Worm (Caenorhabditis elegans) whole organism, L3 larva: Measurements from ENCODE around the gene pho-8.
A peak's percentile ranks its signal among the peaks of the same experiment; 100 is the strongest.

Source experiments
- R02D3.7 ChIP-seq: fragments of 150-350 bp; optimal IDR thresholded peaks from 2 replicates; lab custom pipeline; 2014; ENCODE audit warnings: missing biosample characterization, missing genetic modification characterization
- ama-1 ChIP-seq: fragments of 150-350 bp; optimal IDR thresholded peaks from 2 replicates; lab custom pipeline; 2018
- ceh-28 ChIP-seq: fragments of 150-350 bp; optimal IDR thresholded peaks from 2 replicates; lab custom pipeline; 2014; ENCODE audit warnings: missing biosample characterization, missing genetic modification reagents, missing genetic modification characterization
- egl-27 ChIP-seq: sonication (generic microtip); optimal IDR thresholded peaks from 4 replicates; lab custom pipeline; 2017; ENCODE audit warnings: missing biosample characterization, missing genetic modification reagents, missing genetic modification characterization
- egl-5 ChIP-seq: fragments of 150-350 bp; optimal IDR thresholded peaks from 2 replicates; lab custom pipeline; 2017; ENCODE audit warnings: missing biosample characterization, missing genetic modification reagents, missing genetic modification characterization, inconsistent platforms
- elt-3 ChIP-seq, 3 experiments: fragments of 150-350 bp in 1 of 3; sonication (generic microtip) in 2 of 3; optimal IDR thresholded peaks; 2 replicates in 2 of 3; 4 replicates in 1 of 3; lab custom pipeline; 2014 to 2017; ENCODE audit warnings: missing biosample characterization in 3 of 3, missing genetic modification characterization in 3 of 3
- eor-1 ChIP-seq, 2 experiments: fragments of 150-350 bp; optimal IDR thresholded peaks; 2 replicates each; lab custom pipeline; 2014 to 2018; ENCODE audit warnings: missing biosample characterization in 2 of 2, missing genetic modification characterization in 2 of 2
- fkh-2 ChIP-seq: fragments of 150-350 bp; optimal IDR thresholded peaks from 2 replicates; lab custom pipeline; 2014; ENCODE audit warnings: missing biosample characterization, missing genetic modification reagents, missing genetic modification characterization
- fos-1 ChIP-seq: fragments of 150-350 bp; optimal IDR thresholded peaks from 2 replicates; lab custom pipeline; 2014; ENCODE audit warnings: missing biosample characterization, missing genetic modification characterization
- hmg-11 ChIP-seq: sonication (generic microtip); optimal IDR thresholded peaks from 2 replicates; lab custom pipeline; 2016; ENCODE audit warnings: missing genetic modification characterization, missing compliant biosample characterization
- jun-1 ChIP-seq: fragments of 150-350 bp; optimal IDR thresholded peaks from 2 replicates; lab custom pipeline; 2014; ENCODE audit warnings: missing biosample characterization, missing genetic modification reagents, missing genetic modification characterization
- lin-15B ChIP-seq: fragments of 150-350 bp; optimal IDR thresholded peaks from 2 replicates; lab custom pipeline; 2014; ENCODE audit warnings: missing biosample characterization, missing genetic modification characterization
- lin-39 ChIP-seq: fragments of 150-350 bp; optimal IDR thresholded peaks from 2 replicates; lab custom pipeline; 2018; ENCODE audit warnings: missing biosample characterization, missing genetic modification reagents, missing genetic modification characterization
- lsy-12 ChIP-seq: sonication (generic microtip); optimal IDR thresholded peaks from 2 replicates; lab custom pipeline; 2016; ENCODE audit warnings: mild to moderate bottlenecking, missing genetic modification characterization, missing compliant biosample characterization
- mdl-1 ChIP-seq: fragments of 150-350 bp; optimal IDR thresholded peaks from 2 replicates; lab custom pipeline; 2014; ENCODE audit warnings: missing biosample characterization, missing genetic modification characterization
- mml-1 ChIP-seq: fragments of 150-350 bp; sonication (generic microtip); optimal IDR thresholded peaks from 3 replicates; lab custom pipeline; 2014; ENCODE audit warnings: missing biosample characterization, missing genetic modification characterization
- nfya-1 ChIP-seq: sonication (generic microtip); optimal IDR thresholded peaks from 2 replicates; lab custom pipeline; 2017; ENCODE audit warnings: missing genetic modification characterization, mild to moderate bottlenecking, missing compliant biosample characterization, antibody characterized with exemption, moderate library complexity; ENCODE audit not compliant: insufficient read depth
- nhr-11 ChIP-seq: fragments of 150-350 bp; optimal IDR thresholded peaks from 2 replicates; lab custom pipeline; 2014; ENCODE audit warnings: missing biosample characterization, missing genetic modification characterization
- nhr-23 ChIP-seq: fragments of 150-350 bp; optimal IDR thresholded peaks from 2 replicates; lab custom pipeline; 2014; ENCODE audit warnings: missing biosample characterization, missing genetic modification reagents, missing genetic modification characterization
- nhr-237 ChIP-seq: fragments of 150-350 bp; optimal IDR thresholded peaks from 2 replicates; lab custom pipeline; 2014; ENCODE audit warnings: missing biosample characterization, missing genetic modification characterization
- nhr-25 ChIP-seq: sonication (generic microtip); optimal IDR thresholded peaks from 2 replicates; lab custom pipeline; 2017; ENCODE audit warnings: missing biosample characterization, missing genetic modification characterization
- nhr-43 ChIP-seq: sonication (generic microtip); optimal IDR thresholded peaks from 2 replicates; lab custom pipeline; 2016; ENCODE audit warnings: mild to moderate bottlenecking, missing genetic modification characterization, missing compliant biosample characterization; ENCODE audit not compliant: poor library complexity, severe bottlenecking
- nhr-76 ChIP-seq: fragments of 150-350 bp; sonication (generic microtip); optimal IDR thresholded peaks from 5 replicates; lab custom pipeline; 2014; ENCODE audit warnings: missing biosample characterization, missing genetic modification characterization
- pha-4 ChIP-seq: fragments of 150-350 bp; optimal IDR thresholded peaks from 2 replicates; lab custom pipeline; 2014; ENCODE audit warnings: missing biosample characterization, missing genetic modification reagents, missing genetic modification characterization
- pqm-1 ChIP-seq: fragments of 150-350 bp; optimal IDR thresholded peaks from 2 replicates; lab custom pipeline; 2017; ENCODE audit warnings: missing biosample characterization, missing genetic modification characterization, inconsistent platforms
- sea-2 ChIP-seq: fragments of 150-350 bp; sonication (generic microtip); optimal IDR thresholded peaks from 4 replicates; lab custom pipeline; 2014; ENCODE audit warnings: missing biosample characterization, missing genetic modification reagents, missing genetic modification characterization
- skn-1 ChIP-seq: fragments of 150-350 bp; optimal IDR thresholded peaks from 2 replicates; lab custom pipeline; 2014; ENCODE audit warnings: missing biosample characterization, missing genetic modification characterization
- tbx-2 ChIP-seq: sonication (generic microtip); optimal IDR thresholded peaks from 2 replicates; lab custom pipeline; 2016; ENCODE audit warnings: mild to moderate bottlenecking, missing genetic modification characterization, missing compliant biosample characterization
- zag-1 ChIP-seq: fragments of 150-350 bp; optimal IDR thresholded peaks from 2 replicates; lab custom pipeline; 2014; ENCODE audit warnings: missing biosample characterization, missing genetic modification characterization
- ztf-4 ChIP-seq: fragments of 150-350 bp; optimal IDR thresholded peaks from 2 replicates; lab custom pipeline; 2014; ENCODE audit warnings: missing biosample characterization, missing genetic modification characterization

pho-8 gene

ce11 chrV:11833319-11833718 lies at the start of gene pho-8:
pho-8 (plus strand) TSS chrV:11833619.
- no peak for TF ChIP-seq fos-1 (tag; lab: Kevin White, UChicago)
- no peak for TF ChIP-seq lin-39 (tag; lab: Kevin White, UChicago)
- TF ChIP-seq nhr-11 (tag; lab: Kevin White, UChicago) = no peak
- no peak for TF ChIP-seq tbx-2 (tag; lab: Kevin White, UChicago)
- TF ChIP-seq R02D3.7 (tag; lab: Kevin White, UChicago) = no peak

DNA sequence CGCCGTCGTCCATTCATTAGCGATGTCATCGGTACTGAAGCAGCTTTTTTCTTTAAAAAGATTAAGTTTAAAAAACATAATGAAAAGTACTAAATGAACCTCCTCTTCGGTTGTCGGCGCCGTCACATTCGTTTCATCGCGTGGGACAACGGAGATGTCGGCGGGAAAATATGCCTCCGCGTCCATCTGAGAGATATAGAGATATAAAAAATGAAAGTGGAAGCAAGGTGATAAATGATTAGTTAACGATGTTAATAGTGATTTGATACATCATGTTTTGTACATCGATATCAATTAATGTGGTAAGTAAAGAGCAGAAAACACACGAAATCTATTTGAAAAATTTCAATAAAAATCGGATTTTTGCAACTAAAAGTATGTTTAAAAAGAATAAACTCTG lies 46.2 kb upstream of the pho-8 start, which contains the start of gene F55A11.7:
TSS of gene F55A11.7 (minus strand) at position 186 of the 400 bp plus-strand sequence.
- TF ChIP-seq lin-15B (tag; lab: Kevin White, UChicago) = no peak

DNA sequence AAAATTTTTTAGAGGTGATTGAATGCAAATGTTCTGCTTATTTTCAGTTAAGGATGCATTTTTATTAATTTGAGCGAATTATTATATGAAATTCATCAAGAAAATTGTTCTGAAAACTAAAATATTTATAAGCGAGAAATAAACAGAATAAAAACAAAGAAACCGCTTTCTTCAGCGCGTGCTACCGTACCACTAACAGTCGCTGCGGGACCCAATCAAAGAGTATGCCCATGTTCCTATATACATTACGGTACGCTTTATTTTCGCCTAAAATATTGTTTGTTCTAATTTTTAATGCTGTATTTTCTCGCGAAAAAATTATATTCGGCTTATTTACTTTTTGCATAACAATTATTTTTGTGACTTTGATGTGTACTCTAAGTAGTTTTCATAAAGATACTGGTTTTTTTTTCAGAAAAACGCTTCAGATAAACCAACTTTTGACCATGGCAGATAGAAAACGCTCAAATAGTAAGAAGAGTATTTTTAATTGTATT lies 45.6 kb upstream of the pho-8 start, which contains the start of gene F55A11.8:
TSS of gene F55A11.8 (plus strand) at position 447 of the 497 bp plus-strand sequence.
- TF ChIP-seq sea-2 = no peak
- no peak for TF ChIP-seq egl-5 (tag; lab: Kevin White, UChicago)
- TF ChIP-seq nhr-23 (tag; lab: Kevin White, UChicago) = no peak
- no peak for TF ChIP-seq ama-1
- no peak for TF ChIP-seq R02D3.7 (tag; lab: Kevin White, UChicago)
- no peak for TF ChIP-seq pha-4 (tag; lab: Kevin White, UChicago)

ce11 chrV:11789474-11789873 lies 43.9 kb upstream of the pho-8 start, which contains the start of gene D2023.1:
D2023.1 (plus strand) TSS chrV:11789550.
- TF ChIP-seq pqm-1 (tag; lab: Kevin White, UChicago) = no peak
- TF ChIP-seq zag-1 (tag; lab: Kevin White, UChicago) = no peak
- TF ChIP-seq ama-1 = no peak

DNA sequence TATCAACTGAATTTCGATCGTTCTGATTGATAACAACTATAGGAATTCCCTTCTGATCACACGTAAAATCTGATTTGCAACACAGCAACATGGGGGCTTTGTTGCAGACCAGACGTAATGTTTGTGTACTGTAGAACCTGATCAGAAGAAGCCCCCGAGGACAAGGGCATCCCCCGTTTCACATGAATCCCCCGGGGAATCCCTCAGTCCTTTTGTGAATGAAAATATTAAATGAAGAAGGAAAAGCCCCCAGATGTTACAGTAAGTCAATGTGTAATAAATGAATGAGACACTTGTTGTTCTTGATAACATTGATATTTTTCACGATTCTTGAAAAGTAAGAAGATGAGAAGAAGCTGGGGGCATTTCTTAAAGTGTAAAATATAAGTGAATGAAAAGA lies 39.2 kb upstream of the pho-8 start:
- no peak for TF ChIP-seq jun-1 (tag; lab: Kevin White, UChicago)
- TF ChIP-seq nhr-25 = peak; percentile 64
- peak; percentile 52 for TF ChIP-seq nhr-43

- TF ChIP-seq nhr-23 (tag; lab: Kevin White, UChicago) (peak; percentile 64), ceh-28 (tag; lab: Kevin White, UChicago) (peak; percentile 47), fkh-2 (tag; lab: Kevin White, UChicago) (no peak), nhr-25 (peak; percentile 23)
Observed at ce11 chrV:11795352-11795751, 38.1 kb upstream of the pho-8 start.

DNA sequence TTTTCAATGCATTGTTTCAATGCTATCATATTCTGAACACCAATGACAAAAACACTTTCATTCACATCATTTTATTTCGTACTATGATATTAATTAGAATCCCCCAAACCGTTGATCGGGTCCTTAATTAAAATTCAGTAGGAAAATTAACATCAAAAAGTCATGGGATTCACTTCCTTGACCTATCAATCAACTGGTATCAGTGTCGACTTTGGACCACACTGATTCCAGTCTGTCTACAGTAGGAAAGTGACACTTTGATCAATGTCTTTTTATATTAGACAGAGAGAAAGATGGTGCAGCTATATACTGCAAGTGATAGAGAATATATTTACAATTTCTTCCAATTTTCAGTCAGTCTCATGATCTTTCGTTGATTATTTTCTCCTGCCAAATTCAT lies 37.1 kb upstream of the pho-8 start:
- TF ChIP-seq nhr-23 (tag; lab: Kevin White, UChicago) (peak; percentile 37), nhr-43 (peak; percentile 31), jun-1 (tag; lab: Kevin White, UChicago) (peak; percentile 2), sea-2 (no peak)

ce11 chrV:11797272-11797855 lies 36.1 kb upstream of the pho-8 start:
- TF ChIP-seq zag-1 (tag; lab: Kevin White, UChicago) = no peak
- TF ChIP-seq nhr-25 = peak; percentile 79
- TF ChIP-seq pha-4 (tag; lab: Kevin White, UChicago) = no peak
- TF ChIP-seq nhr-43 = peak; percentile 47
- no peak for TF ChIP-seq ama-1

ce11 chrV:11798320-11798719 lies 35.1 kb upstream of the pho-8 start:
- TF ChIP-seq nhr-23 (tag; lab: Kevin White, UChicago) (no peak), lin-39 (tag; lab: Kevin White, UChicago) (no peak), skn-1 (tag; lab: Kevin White, UChicago) (no peak)

DNA sequence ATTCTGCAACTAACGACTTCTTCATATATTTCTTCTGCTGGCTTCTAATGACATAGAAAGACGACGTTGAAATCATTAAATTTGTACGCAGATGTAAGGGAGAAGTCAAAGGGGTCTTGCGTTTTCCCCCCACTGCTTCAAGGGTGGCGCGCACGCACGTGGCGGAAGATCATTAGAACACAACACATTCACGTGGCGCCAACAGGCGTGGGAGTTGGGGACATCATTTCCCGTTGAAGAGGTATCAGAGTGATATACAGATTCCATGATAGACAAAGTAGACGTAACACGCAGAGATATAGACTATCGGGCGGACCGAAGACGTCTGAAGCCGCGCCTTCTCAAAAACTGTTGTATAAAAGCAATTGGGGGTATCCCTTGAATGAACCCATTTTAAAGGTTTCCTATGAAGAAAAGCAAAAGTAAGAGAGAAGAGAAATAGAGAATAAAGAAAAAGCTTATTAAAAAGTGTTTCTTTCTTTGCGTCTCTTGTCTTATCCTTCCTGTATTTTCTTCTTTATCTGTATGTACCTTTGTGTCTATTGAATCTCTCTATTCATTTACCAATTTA lies 34.1 kb upstream of the pho-8 start:
- peak; percentile 98 for TF ChIP-seq nhr-23 (tag; lab: Kevin White, UChicago)
- TF ChIP-seq ceh-28 (tag; lab: Kevin White, UChicago) = peak; percentile 19
- TF ChIP-seq ztf-4 (tag; lab: Kevin White, UChicago) = peak; percentile 55
- TF ChIP-seq lsy-12 (tag; lab: Kevin White, UChicago) = peak; percentile 53
- TF ChIP-seq jun-1 (tag; lab: Kevin White, UChicago) = no peak
- peak in 1 of 3 experiments; percentile 49 for TF ChIP-seq elt-3 (tag; optimal IDR thresholded peaks at IDR 0.05; lab: Kevin White, UChicago)
- peak; percentile 98 for TF ChIP-seq nhr-25
- TF ChIP-seq nfya-1 = peak; percentile 46
- TF ChIP-seq eor-1 (tag; optimal IDR thresholded peaks at IDR 0.05; lab: Kevin White, UChicago) = no peak
- no peak for TF ChIP-seq nhr-237 (tag; lab: Kevin White, UChicago)
- TF ChIP-seq mdl-1 = peak; percentile 88
- TF ChIP-seq hmg-11 (tag; lab: Kevin White, UChicago) = no peak
- TF ChIP-seq nhr-43 = peak; percentile 99
- TF ChIP-seq egl-27 (tag; lab: Kevin White, UChicago) = peak; percentile 43
- peak; percentile 85 for TF ChIP-seq mml-1
- peak; percentile 35 for TF ChIP-seq nhr-76 (tag; lab: Kevin White, UChicago)
- peak; percentile 78 for TF ChIP-seq tbx-2 (tag; lab: Kevin White, UChicago)
